Worm (Caenorhabditis elegans): ENCODE results near the gene F47B7.2.

F47B7.2 gene

ce11 chrX:3742223-3742622 lies 30.3 kb upstream of the F47B7.2 start, which contains the start of gene fkh-2:
Gene fkh-2 (minus strand): TSS chrX:3742323.
- TF ChIP-seq ceh-83 (GFP tag; optimal IDR thresholded peaks at IDR 0.05) (no peak), nhr-237 (tag; optimal IDR thresholded peaks at IDR 0.05) (no peak), flh-1 (GFP tag; optimal IDR thresholded peaks at IDR 0.05) (no peak)

ce11 chrX:3743190-3743589 lies 29.4 kb upstream of the F47B7.2 start:
- TF ChIP-seq sptf-1 (tag; optimal IDR thresholded peaks at IDR 0.05) = no peak
- TF ChIP-seq tbx-8 (GFP tag; optimal IDR thresholded peaks at IDR 0.05) = no peak
- no peak for TF ChIP-seq lin-13 (tag; optimal IDR thresholded peaks at IDR 0.05)
- TF ChIP-seq sem-2 (GFP tag; optimal IDR thresholded peaks at IDR 0.05) = no peak
- no peak for TF ChIP-seq unc-120 (tag; optimal IDR thresholded peaks at IDR 0.05; ENCODE audit: poor library complexity, severe bottlenecking)
- TF ChIP-seq ceh-43 (GFP tag; optimal IDR thresholded peaks at IDR 0.05) = no peak
- no peak for TF ChIP-seq lin-32 (GFP tag; optimal IDR thresholded peaks at IDR 0.05)
- no peak for TF ChIP-seq M03D4.4 (tag; optimal IDR thresholded peaks at IDR 0.05)
- TF ChIP-seq nhr-76 (tag; optimal IDR thresholded peaks at IDR 0.05) = no peak

ce11 chrX:3751370-3751769 lies 21.2 kb upstream of the F47B7.2 start:
- TF ChIP-seq pha-4 (tag; optimal IDR thresholded peaks at IDR 0.05) (no peak), ceh-43 (GFP tag; optimal IDR thresholded peaks at IDR 0.05) (no peak)

ce11 chrX:3752443-3752842 lies 20.1 kb upstream of the F47B7.2 start:
- TF ChIP-seq blmp-1 (tag; optimal IDR thresholded peaks at IDR 0.05) = no peak
- no peak for TF ChIP-seq pha-4 (tag; optimal IDR thresholded peaks at IDR 0.05)
- TF ChIP-seq elt-3 (tag; optimal IDR thresholded peaks at IDR 0.05) = no peak
- TF ChIP-seq unc-62 (GFP tag; optimal IDR thresholded peaks at IDR 0.05) = no peak
- TF ChIP-seq flh-1 (GFP tag; optimal IDR thresholded peaks at IDR 0.05) = no peak
- TF ChIP-seq nhr-28 (tag; optimal IDR thresholded peaks at IDR 0.05) = no peak
- TF ChIP-seq unc-120 (tag; optimal IDR thresholded peaks at IDR 0.05; ENCODE audit: poor library complexity, severe bottlenecking) = no peak
- TF ChIP-seq lin-32 (GFP tag; optimal IDR thresholded peaks at IDR 0.05) = no peak

- TF ChIP-seq ham-2 (GFP tag; optimal IDR thresholded peaks at IDR 0.05) (no peak), elt-3 (tag; optimal IDR thresholded peaks at IDR 0.05) (no peak), unc-120 (tag; optimal IDR thresholded peaks at IDR 0.05; ENCODE audit: poor library complexity, severe bottlenecking) (no peak), ceh-83 (GFP tag; optimal IDR thresholded peaks at IDR 0.05) (no peak), nhr-2 (tag; optimal IDR thresholded peaks at IDR 0.05) (no peak), ztf-11 (tag; optimal IDR thresholded peaks at IDR 0.05) (no peak), mab-5 (tag; optimal IDR thresholded peaks at IDR 0.05) (no peak), drap-1 (GFP tag; optimal IDR thresholded peaks at IDR 0.05) (no peak), unc-62 (GFP tag; optimal IDR thresholded peaks at IDR 0.05) (no peak), pha-4 (tag; optimal IDR thresholded peaks at IDR 0.05) (no peak)
Measured at ce11 chrX:3755753-3756152, 16.8 kb upstream of the F47B7.2 start.

ce11 chrX:3756238-3756637 lies 16.3 kb upstream of the F47B7.2 start:
- TF ChIP-seq nhr-76 (tag; optimal IDR thresholded peaks at IDR 0.05) (no peak), tbx-8 (GFP tag; optimal IDR thresholded peaks at IDR 0.05) (no peak), mls-2 (tag; optimal IDR thresholded peaks at IDR 0.05) (no peak), ztf-11 (tag; optimal IDR thresholded peaks at IDR 0.05) (no peak), unc-62 (GFP tag; optimal IDR thresholded peaks at IDR 0.05) (no peak), flh-1 (GFP tag; optimal IDR thresholded peaks at IDR 0.05) (no peak), pha-4 (tag; optimal IDR thresholded peaks at IDR 0.05) (no peak), lsy-2 (tag; optimal IDR thresholded peaks at IDR 0.05) (no peak), ceh-39 (tag; optimal IDR thresholded peaks at IDR 0.05) (no peak), lin-32 (GFP tag; optimal IDR thresholded peaks at IDR 0.05) (no peak), ham-2 (GFP tag; optimal IDR thresholded peaks at IDR 0.05) (no peak), elt-1 (tag; optimal IDR thresholded peaks at IDR 0.05; ENCODE audit: borderline replicate concordance, insufficient read depth) (no peak), cnd-1 (tag; optimal IDR thresholded peaks at IDR 0.05) (no peak), nhr-2 (tag; optimal IDR thresholded peaks at IDR 0.05) (no peak), ceh-43 (GFP tag; optimal IDR thresholded peaks at IDR 0.05) (no peak), ceh-83 (GFP tag; optimal IDR thresholded peaks at IDR 0.05) (no peak), elt-3 (tag; optimal IDR thresholded peaks at IDR 0.05) (no peak), unc-39 (tag; optimal IDR thresholded peaks at IDR 0.05) (no peak), hlh-1 (tag; optimal IDR thresholded peaks at IDR 0.05) (no peak)
